Fruit fly (Drosophila melanogaster): Measurements from ENCODE around the gene LManII.

LManII gene

DNA sequence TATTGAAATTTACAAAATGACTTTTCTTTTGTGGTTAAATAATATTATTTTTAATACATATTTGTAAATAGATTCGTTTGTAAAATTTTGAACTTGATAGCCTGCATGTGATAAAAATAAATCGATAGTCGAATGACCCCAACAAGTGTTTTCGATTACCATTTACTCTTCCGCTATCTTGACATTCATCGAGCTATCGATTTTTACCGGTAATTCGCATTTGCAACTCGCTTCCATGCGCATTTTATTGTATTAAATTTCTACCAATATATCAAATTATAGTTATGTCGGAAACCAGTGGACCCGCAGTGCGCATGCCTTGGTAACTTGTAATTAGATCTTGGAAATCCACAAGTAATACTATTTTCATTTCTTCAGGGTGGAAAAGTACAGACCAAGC lies 38.5 kb upstream of the LManII start, which contains the start of gene RfC3 (continued):
- TF ChIP-seq Mrtf (GFP tag; IDR thresholded peaks at IDR 0.05) (no peak), CG8765 (GFP tag; IDR thresholded peaks at IDR 0.05) (no peak), CG11247 (GFP tag; IDR thresholded peaks at IDR 0.05) (no peak), Mad (GFP tag; optimal IDR thresholded peaks at IDR 0.05) (no peak), amos (GFP tag; IDR thresholded peaks at IDR 0.05; ENCODE audit: partially characterized antibody) (peak; percentile 76; the same call in 1 of the 2 replicates), pum (GFP tag; optimal IDR thresholded peaks at IDR 0.05) (no peak), CG2199 (GFP tag; IDR thresholded peaks at IDR 0.05) (no peak), Hmx (GFP tag; optimal IDR thresholded peaks at IDR 0.05) (no peak), oc (tag; optimal IDR thresholded peaks at IDR 0.05) (no peak), Tbp (GFP tag; optimal IDR thresholded peaks at IDR 0.05) (no peak), ato (GFP tag; IDR thresholded peaks at IDR 0.05; ENCODE audit: partially characterized antibody) (peak; percentile 94), ci (GFP tag; IDR thresholded peaks at IDR 0.05) (no peak), Stat92E (GFP tag; optimal IDR thresholded peaks at IDR 0.05) (no peak), p53 (GFP tag; optimal IDR thresholded peaks at IDR 0.05) (no peak), D19A (tag; optimal IDR thresholded peaks at IDR 0.05) (no peak), Dfd (GFP tag; optimal IDR thresholded peaks at IDR 0.05) (no peak), Elba2 (GFP tag; optimal IDR thresholded peaks at IDR 0.05) (no peak), CG7987 (GFP tag; optimal IDR thresholded peaks at IDR 0.05) (no peak), dati (GFP tag; IDR thresholded peaks at IDR 0.05) (no peak), knrl (GFP tag; IDR thresholded peaks at IDR 0.05; ENCODE audit: partially characterized antibody) (peak; percentile 59; the same call in 2 of the 3 replicates), CG15011 (GFP tag; optimal IDR thresholded peaks at IDR 0.05) (no peak), CG10274 (GFP tag; optimal IDR thresholded peaks at IDR 0.05) (no peak), CTCF (GFP tag; optimal IDR thresholded peaks at IDR 0.05) (no peak), dysf (GFP tag; IDR thresholded peaks at IDR 0.05) (no peak), CG10209 (GFP tag; optimal IDR thresholded peaks at IDR 0.05) (no peak), E2f1 (GFP tag; IDR thresholded peaks at IDR 0.05) (no peak), Ptx1 (GFP tag; IDR thresholded peaks at IDR 0.05) (no peak), CG4617 (GFP tag; optimal IDR thresholded peaks at IDR 0.05; ENCODE audit: borderline replicate concordance) (no peak), CG7786 (GFP tag; optimal IDR thresholded peaks at IDR 0.05) (no peak), CG2120 (GFP tag; optimal IDR thresholded peaks at IDR 0.05) (no peak), CG31224 (GFP tag; IDR thresholded peaks at IDR 0.05) (no peak), tap (tag; optimal IDR thresholded peaks at IDR 0.05) (no peak), CG12942 (GFP tag; optimal IDR thresholded peaks at IDR 0.05) (no peak), Dek (tag; optimal IDR thresholded peaks at IDR 0.05) (no peak), CG10462 (GFP tag; optimal IDR thresholded peaks at IDR 0.05) (no peak), Dll (GFP tag; IDR thresholded peaks at IDR 0.05; ENCODE audit: partially characterized antibody) (peak; percentile 85), fd3F (GFP tag; optimal IDR thresholded peaks at IDR 0.05) (no peak), BEAF-32 (GFP tag; optimal IDR thresholded peaks at IDR 0.05) (peak; percentile 61), D (optimal IDR thresholded peaks at IDR 0.05) (no peak), D (GFP tag; optimal IDR thresholded peaks at IDR 0.05) (no peak), CG13296 (GFP tag; optimal IDR thresholded peaks at IDR 0.05) (no peak), MESR4 (GFP tag; optimal IDR thresholded peaks at IDR 0.05) (peak; percentile 29), repo (GFP tag; optimal IDR thresholded peaks at IDR 0.05) (no peak), CG13123 (GFP tag; optimal IDR thresholded peaks at IDR 0.05) (no peak), CG13775 (GFP tag; optimal IDR thresholded peaks at IDR 0.05) (no peak), CG6813 (GFP tag; optimal IDR thresholded peaks at IDR 0.05) (no peak), lab (GFP tag; optimal IDR thresholded peaks at IDR 0.05) (no peak), jumu (GFP tag; optimal IDR thresholded peaks at IDR 0.05) (no peak), Atf-2 (GFP tag; optimal IDR thresholded peaks at IDR 0.05) (no peak), HLH4C (GFP tag; IDR thresholded peaks at IDR 0.05; ENCODE audit: partially characterized antibody) (peak; percentile 98), CG17568 (GFP tag; optimal IDR thresholded peaks at IDR 0.05) (no peak), Ets97D (GFP tag; optimal IDR thresholded peaks at IDR 0.05) (no peak)

All from whole organism, embryonic.